Worm (Caenorhabditis elegans) whole organism, late embryonic: ENCODE data around the gene pgph-1.

Experiments used
- elt-2 ChIP-seq: sonication (generic microtip); optimal IDR thresholded peaks from 2 replicates; lab custom pipeline; 2016; ENCODE audit warnings: missing genetic modification reagents, missing genetic modification characterization, missing compliant biosample characterization
- syd-9 ChIP-seq: sonication (generic microtip); optimal IDR thresholded peaks from 2 replicates; lab custom pipeline; 2016; ENCODE audit warnings: mild to moderate bottlenecking, missing genetic modification characterization, moderate library complexity, missing compliant biosample characterization

- TF ChIP-seq syd-9: no peak
- TF ChIP-seq elt-2: no peak
These were observed 47.8 kb downstream of the pgph-1 start, which contains the start of gene peli-1 for ce11 chrV:5705510-5705909.
